Fruit fly (Drosophila melanogaster): ENCODE data around the gene CG13894.

dm6 chr3L:697724-698123, 1.2 kb downstream of the CG13894 start:
- TF ChIP-seq CG8478 (optimal IDR thresholded peaks at IDR 0.05) (no peak), CTCF (optimal IDR thresholded peaks at IDR 0.05) (no peak)
